Worm (Caenorhabditis elegans): ENCODE results near the gene srxa-18.
A peak's percentile ranks its signal among the peaks of the same experiment; 100 is the strongest.

DNA sequence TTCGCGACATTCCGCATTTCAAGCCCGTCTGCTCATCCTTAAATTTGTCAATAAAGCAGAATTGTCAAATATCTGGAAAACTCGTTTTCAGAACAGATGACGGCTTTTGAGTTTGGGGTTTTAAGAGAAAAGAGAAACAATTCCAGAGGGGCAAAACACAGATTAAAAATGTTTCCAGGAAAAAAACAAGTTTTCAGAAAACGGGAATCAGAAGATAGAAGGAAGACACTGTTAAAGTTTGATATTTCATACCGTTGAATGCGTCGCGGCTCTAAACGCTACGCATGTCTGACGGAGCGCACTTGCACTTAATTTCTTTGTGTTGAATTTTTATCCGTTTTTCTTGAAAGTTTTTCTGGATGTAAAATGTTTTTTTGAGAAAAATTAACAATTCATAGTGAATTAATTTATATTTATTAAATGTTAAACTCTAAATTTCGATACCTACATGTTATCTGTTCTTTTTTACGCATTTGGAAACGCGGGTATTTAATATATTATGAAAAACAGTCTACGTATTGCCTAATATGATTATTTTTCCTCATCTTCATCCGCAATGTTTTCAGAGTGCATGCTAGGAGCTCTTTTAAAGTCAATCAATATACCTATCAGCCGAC, 13.4 kb upstream of the srxa-18 start, which contains the start of the genes C08B6.18, wdr-20 and C08B6.8:
- TF ChIP-seq elt-3 (tag; optimal IDR thresholded peaks at IDR 0.05), result no peak
- no peak for TF ChIP-seq zag-1 (tag; optimal IDR thresholded peaks at IDR 0.05)
- TF ChIP-seq C34F6.9 (tag; optimal IDR thresholded peaks at IDR 0.05), result peak; percentile 55

All from whole organism, L2 larva.